Fruit fly (Drosophila melanogaster) whole organism, embryonic: ENCODE results near the gene Pdhb.

ENCODE experiments used
- Awh ChIP-seq: fragments of 200-800 bp; sonication (Bioruptor generic); IDR thresholded peaks from 2 replicates; pipeline ENCODE4, ENCODE4 v1.3.6; 2022; ENCODE audit warnings: missing biosample characterization, missing genetic modification characterization
- Bgb ChIP-seq: fragments of 200-800 bp; sonication (Bioruptor generic); IDR thresholded peaks from 2 replicates; pipeline ENCODE4 v1.3.6; 2022; ENCODE audit warnings: missing biosample characterization, missing genetic modification characterization; ENCODE audit not compliant: partially characterized antibody
- Blimp-1 ChIP-seq: fragments of 200-800 bp; sonication (Bioruptor generic); optimal IDR thresholded peaks from 3 replicates; lab custom pipeline; 2018; ENCODE audit warnings: missing biosample characterization, missing genetic modification characterization, mild to moderate bottlenecking, moderate library complexity, missing genetic modification reagents
- CG10147 ChIP-seq: fragments of 200-800 bp; sonication (Bioruptor generic); optimal IDR thresholded peaks from 2 replicates; lab custom pipeline; 2019; ENCODE audit warnings: missing biosample characterization, mild to moderate bottlenecking, missing genetic modification characterization, moderate library complexity
- CG10462 ChIP-seq: fragments of 200-800 bp; sonication (Bioruptor generic); optimal IDR thresholded peaks from 2 replicates; lab custom pipeline; 2016; ENCODE audit warnings: missing biosample characterization, missing genetic modification characterization
- CG10543 ChIP-seq: fragments of 200-800 bp; sonication (Bioruptor generic); optimal IDR thresholded peaks from 3 replicates; lab custom pipeline; 2017; ENCODE audit warnings: missing biosample characterization, mild to moderate bottlenecking, missing genetic modification characterization, moderate library complexity
- CG11398 ChIP-seq: fragments of 200-800 bp; sonication (Bioruptor generic); optimal IDR thresholded peaks from 2 replicates; lab custom pipeline; 2016; ENCODE audit warnings: missing biosample characterization, missing genetic modification characterization
- CG13123 ChIP-seq: fragments of 200-800 bp; sonication (Bioruptor generic); optimal IDR thresholded peaks from 2 replicates; lab custom pipeline; 2016; ENCODE audit warnings: missing biosample characterization, missing genetic modification characterization
- CG13894 ChIP-seq: fragments of 200-800 bp; sonication (Bioruptor generic); optimal IDR thresholded peaks from 3 replicates; lab custom pipeline; 2018; ENCODE audit warnings: missing biosample characterization, mild to moderate bottlenecking, missing genetic modification characterization, moderate library complexity
- CG17328 ChIP-seq: fragments of 200-800 bp; sonication (Bioruptor generic); IDR thresholded peaks from 2 replicates; pipeline ENCODE4 v1.3.6; 2022; ENCODE audit warnings: missing biosample characterization, missing genetic modification characterization
- CG1832 ChIP-seq: fragments of 200-800 bp; sonication (Bioruptor generic); optimal IDR thresholded peaks from 2 replicates; lab custom pipeline; 2017; ENCODE audit warnings: missing biosample characterization, mild to moderate bottlenecking, missing genetic modification characterization, inconsistent platforms
- CG2678 ChIP-seq: fragments of 200-800 bp; sonication (Bioruptor generic); optimal IDR thresholded peaks from 3 replicates; lab custom pipeline; 2019; ENCODE audit warnings: missing biosample characterization, mild to moderate bottlenecking, missing genetic modification characterization, moderate library complexity
- CG31365 ChIP-seq: fragments of 200-800 bp; sonication (Bioruptor generic); optimal IDR thresholded peaks from 2 replicates; lab custom pipeline; 2018; ENCODE audit warnings: missing biosample characterization, mild to moderate bottlenecking, missing genetic modification characterization
- CG34224 ChIP-seq: fragments of 200-800 bp; sonication (Bioruptor generic); IDR thresholded peaks from 3 replicates; pipeline ENCODE4 v1.3.6; 2022; ENCODE audit warnings: missing biosample characterization, missing genetic modification characterization; ENCODE audit not compliant: partially characterized antibody
- CG3847 ChIP-seq: fragments of 200-800 bp; sonication (Bioruptor generic); IDR thresholded peaks from 2 replicates; pipeline ENCODE4 v1.3.6; 2022; ENCODE audit warnings: missing biosample characterization, missing genetic modification characterization
- CG43689 ChIP-seq: fragments of 200-800 bp; sonication (Bioruptor generic); IDR thresholded peaks from 2 replicates; pipeline ENCODE4 v1.3.6; 2022; ENCODE audit warnings: missing biosample characterization, missing genetic modification characterization
- CG5953 ChIP-seq: fragments of 200-800 bp; sonication (Bioruptor generic); IDR thresholded peaks from 2 replicates; pipeline ENCODE4 v1.3.6; 2022; ENCODE audit warnings: missing biosample characterization, missing genetic modification characterization
- CG6765 ChIP-seq: fragments of 200-800 bp; sonication (Bioruptor generic); optimal IDR thresholded peaks from 3 replicates; lab custom pipeline; 2017; ENCODE audit warnings: missing biosample characterization, mild to moderate bottlenecking, missing genetic modification characterization
- CG7271 ChIP-seq: fragments of 200-800 bp; sonication (Bioruptor generic); optimal IDR thresholded peaks from 2 replicates; lab custom pipeline; 2018; ENCODE audit warnings: missing biosample characterization, mild to moderate bottlenecking, missing genetic modification characterization, moderate library complexity
- CG7963 ChIP-seq: fragments of 200-800 bp; sonication (Bioruptor generic); IDR thresholded peaks from 3 replicates; pipeline ENCODE4 v1.3.6; 2022; ENCODE audit warnings: missing biosample characterization, missing genetic modification characterization; ENCODE audit not compliant: partially characterized antibody
- CG8089 ChIP-seq: fragments of 200-800 bp; sonication (Bioruptor generic); optimal IDR thresholded peaks from 3 replicates; lab custom pipeline; 2016; ENCODE audit warnings: missing biosample characterization, missing genetic modification characterization
- CG8290 ChIP-seq, 3 experiments: fragments of 200-800 bp; sonication (Bioruptor generic); optimal IDR thresholded peaks; 2 replicates each; lab custom pipeline; 2016 to 2019; ENCODE audit warnings: missing biosample characterization in 3 of 3, missing genetic modification characterization in 3 of 3, mild to moderate bottlenecking in 2 of 3, moderate library complexity in 1 of 3
- CG8924 ChIP-seq: fragments of 200-800 bp; optimal IDR thresholded peaks from 3 replicates; lab custom pipeline; 2019; ENCODE audit warnings: missing biosample characterization, mild to moderate bottlenecking, missing genetic modification characterization, moderate library complexity
- CG9609 ChIP-seq: fragments of 200-800 bp; sonication (Bioruptor generic); optimal IDR thresholded peaks from 3 replicates; lab custom pipeline; 2016; ENCODE audit warnings: missing biosample characterization, missing genetic modification characterization
- Gsc ChIP-seq: fragments of 200-800 bp; sonication (Bioruptor generic); IDR thresholded peaks from 2 replicates; pipeline ENCODE4 v1.3.6; 2022; ENCODE audit warnings: missing biosample characterization, missing genetic modification characterization
- HmgD ChIP-seq: fragments of 200-800 bp; sonication (Bioruptor generic); optimal IDR thresholded peaks from 3 replicates; lab custom pipeline; 2016; ENCODE audit warnings: missing biosample characterization, missing genetic modification characterization
- Lhr ChIP-seq: fragments of 200-800 bp; sonication (Bioruptor generic); optimal IDR thresholded peaks from 3 replicates; lab custom pipeline; 2017; ENCODE audit warnings: mild to moderate bottlenecking, missing biosample characterization, missing genetic modification reagents, missing genetic modification characterization
- NFAT ChIP-seq: fragments of 200-800 bp; sonication (Bioruptor generic); IDR thresholded peaks from 2 replicates; pipeline ENCODE4 v1.3.6; 2022; ENCODE audit warnings: missing biosample characterization, missing genetic modification characterization
- NfI ChIP-seq: fragments of 200-800 bp; sonication (Bioruptor generic); optimal IDR thresholded peaks from 3 replicates; lab custom pipeline; 2018; ENCODE audit warnings: missing biosample characterization, mild to moderate bottlenecking, missing genetic modification characterization, moderate library complexity
- Pdp1 ChIP-seq, 2 experiments: fragments of 200-800 bp; sonication (Bioruptor generic); optimal IDR thresholded peaks; 3 replicates each; lab custom pipeline; 2016; ENCODE audit warnings: missing biosample characterization in 2 of 2, missing genetic modification characterization in 2 of 2, mild to moderate bottlenecking in 1 of 2, moderate library complexity in 1 of 2
- Sry-δ ChIP-seq: fragments of 200-800 bp; sonication (Bioruptor generic); optimal IDR thresholded peaks from 2 replicates; lab custom pipeline; 2016; ENCODE audit warnings: missing biosample characterization, missing genetic modification characterization
- bigmax ChIP-seq: fragments of 200-800 bp; sonication (Bioruptor generic); optimal IDR thresholded peaks from 2 replicates; lab custom pipeline; 2018; ENCODE audit warnings: missing biosample characterization, mild to moderate bottlenecking, missing genetic modification characterization
- cg ChIP-seq: fragments of 200-800 bp; sonication (Bioruptor generic); optimal IDR thresholded peaks from 3 replicates; lab custom pipeline; 2019; ENCODE audit warnings: missing biosample characterization, mild to moderate bottlenecking, missing genetic modification characterization, moderate library complexity
- cwo ChIP-seq: fragments of 200-800 bp; sonication (Bioruptor generic); optimal IDR thresholded peaks from 3 replicates; lab custom pipeline; 2017; ENCODE audit warnings: missing biosample characterization, missing genetic modification characterization, mild to moderate bottlenecking, moderate library complexity, missing genetic modification reagents
- dpn ChIP-seq, 2 experiments: fragments of 200-800 bp; sonication (Bioruptor generic); optimal IDR thresholded peaks; 3 replicates each; lab custom pipeline; 2016; ENCODE audit warnings: missing biosample characterization in 2 of 2, missing genetic modification characterization in 2 of 2
- fd102C ChIP-seq: fragments of 200-800 bp; sonication (Bioruptor generic); optimal IDR thresholded peaks from 2 replicates; lab custom pipeline; 2018; ENCODE audit warnings: missing biosample characterization, mild to moderate bottlenecking, missing genetic modification characterization, moderate library complexity
- fd64A ChIP-seq: fragments of 200-800 bp; sonication (Bioruptor generic); optimal IDR thresholded peaks from 3 replicates; lab custom pipeline; 2018; ENCODE audit warnings: missing biosample characterization, mild to moderate bottlenecking, missing genetic modification characterization
- ham ChIP-seq: fragments of 200-800 bp; sonication (Bioruptor generic); IDR thresholded peaks from 2 replicates; pipeline ENCODE4 v1.3.6; 2022; ENCODE audit warnings: missing biosample characterization, missing genetic modification characterization
- jigr1 ChIP-seq: fragments of 200-800 bp; sonication (Bioruptor generic); IDR thresholded peaks from 3 replicates; pipeline ENCODE4 v1.3.6; 2022; ENCODE audit warnings: missing biosample characterization, missing genetic modification characterization
- jing ChIP-seq: fragments of 200-800 bp; sonication (Bioruptor generic); optimal IDR thresholded peaks from 2 replicates; lab custom pipeline; 2018; ENCODE audit warnings: missing biosample characterization, mild to moderate bottlenecking, missing genetic modification characterization
- nerfin-2 ChIP-seq: fragments of 200-800 bp; sonication (Bioruptor generic); IDR thresholded peaks from 2 replicates; pipeline ENCODE4 v1.3.6; 2022; ENCODE audit warnings: missing biosample characterization, missing genetic modification characterization; ENCODE audit not compliant: partially characterized antibody
- onecut ChIP-seq: fragments of 200-800 bp; sonication (Bioruptor generic); IDR thresholded peaks from 2 replicates; pipeline ENCODE4 v1.3.6; 2022; ENCODE audit warnings: missing biosample characterization, missing genetic modification characterization
- org-1 ChIP-seq: fragments of 200-800 bp; sonication (Bioruptor generic); optimal IDR thresholded peaks from 2 replicates; lab custom pipeline; 2017; ENCODE audit warnings: missing biosample characterization, missing genetic modification characterization
- rib ChIP-seq: fragments of 200-800 bp; sonication (Bioruptor generic); IDR thresholded peaks from 2 replicates; pipeline ENCODE4 v1.3.6; 2022; ENCODE audit warnings: missing biosample characterization, missing genetic modification characterization
- salm ChIP-seq: fragments of 200-800 bp; sonication (Bioruptor generic); optimal IDR thresholded peaks from 2 replicates; lab custom pipeline; 2018; ENCODE audit warnings: missing biosample characterization, mild to moderate bottlenecking, missing genetic modification characterization
- scrt ChIP-seq: fragments of 200-800 bp; sonication (Bioruptor generic); optimal IDR thresholded peaks from 2 replicates; lab custom pipeline; 2018; ENCODE audit warnings: missing biosample characterization, mild to moderate bottlenecking, missing genetic modification characterization, moderate library complexity
- wor ChIP-seq: fragments of 200-800 bp; sonication (Bioruptor generic); IDR thresholded peaks from 2 replicates; pipeline ENCODE4 v1.3.6; 2022; ENCODE audit warnings: missing biosample characterization, missing genetic modification characterization
- z ChIP-seq: fragments of 200-800 bp; sonication (Bioruptor generic); IDR thresholded peaks from 3 replicates; pipeline ENCODE4 v1.3.6; 2022; ENCODE audit warnings: missing biosample characterization, missing genetic modification characterization

Pdhb gene

DNA sequence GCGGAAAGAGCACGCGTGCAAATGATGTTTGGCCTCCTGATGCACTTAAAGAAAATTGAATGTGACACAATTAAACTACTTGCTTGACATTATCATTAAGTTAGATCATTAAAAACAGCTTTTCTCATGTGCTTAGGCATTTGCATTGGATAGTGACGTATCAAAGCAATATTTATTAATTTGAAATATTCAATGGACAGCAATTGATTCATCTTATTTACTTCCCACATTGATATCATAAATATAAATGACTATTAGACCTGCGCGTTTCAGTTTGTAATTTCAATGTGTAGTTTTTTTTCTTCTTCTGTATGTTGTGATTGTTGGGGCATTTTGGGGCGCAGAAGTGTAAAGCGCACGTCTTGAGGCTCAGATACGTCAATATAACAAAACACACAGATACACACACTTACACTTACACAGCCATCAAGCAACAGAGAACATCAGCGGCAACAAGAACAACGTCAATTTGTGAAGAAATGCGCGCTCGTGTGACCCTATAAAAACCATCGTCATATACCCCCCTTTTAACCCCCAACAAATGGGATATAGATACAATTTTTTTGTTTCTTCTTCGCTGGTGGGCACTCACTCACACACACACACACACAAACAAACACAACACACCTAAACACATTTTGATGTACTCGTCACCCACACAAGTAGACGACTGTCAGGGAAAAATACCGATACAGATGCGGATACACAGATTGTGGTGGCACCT, 23.8 kb upstream of the Pdhb start (continued):
- peak; percentile 18 for TF ChIP-seq CG31365
- peak; percentile 51; the same call in 1 of the 2 replicates for TF ChIP-seq CG17328 (GFP tag; lab: Robert Waterston, UW)
- TF ChIP-seq Blimp-1 (GFP tag; lab: Kevin White, UChicago) = peak; percentile 79
- peak; percentile 18 for TF ChIP-seq CG10462 (GFP tag; lab: Kevin White, UChicago)
- no peak for TF ChIP-seq Sry-δ (GFP tag; lab: Kevin White, UChicago)
- TF ChIP-seq Lhr (GFP tag; lab: Kevin White, UChicago) = no peak
- no peak for TF ChIP-seq ham (GFP tag; lab: Robert Waterston, UW)
- TF ChIP-seq CG8290 (GFP tag; optimal IDR thresholded peaks at IDR 0.05; lab: Kevin White, UChicago) = no peak
- TF ChIP-seq CG8290 (tag; optimal IDR thresholded peaks at IDR 0.05; lab: Kevin White, UChicago) = peak in 1 of 2 experiments; percentile 33
- no peak for TF ChIP-seq NFAT
- peak; percentile 64 for TF ChIP-seq CG10147
- peak; percentile 86 for TF ChIP-seq CG2678 (tag; lab: Kevin White, UChicago)
- TF ChIP-seq CG9609 (GFP tag; lab: Kevin White, UChicago) = no peak
- peak; percentile 93 for TF ChIP-seq cg
- peak; percentile 61 to 63 for TF ChIP-seq dpn (GFP tag; optimal IDR thresholded peaks at IDR 0.05; lab: Kevin White, UChicago)
- TF ChIP-seq CG13894 = no peak
- no peak for TF ChIP-seq CG7963 (GFP tag; lab: Robert Waterston, UW)
- TF ChIP-seq CG5953 = 0 out of 2 replicates have a peak, but pooled peaks have one; percentile 30
- no peak for TF ChIP-seq rib
- TF ChIP-seq CG7271 = no peak
- TF ChIP-seq CG1832 (GFP tag; lab: Kevin White, UChicago) = no peak
- TF ChIP-seq CG3847 (GFP tag; lab: Robert Waterston, UW) = peak; percentile 57
- TF ChIP-seq bigmax (GFP tag; lab: Kevin White, UChicago) = no peak
- peak; percentile 6 for TF ChIP-seq CG6765
- TF ChIP-seq Pdp1 (GFP tag; optimal IDR thresholded peaks at IDR 0.05; lab: Kevin White, UChicago) = peak; percentile 54 to 67
- no peak for TF ChIP-seq nerfin-2 (GFP tag; lab: Robert Waterston, UW)
- peak; percentile 59 for TF ChIP-seq NfI (GFP tag; lab: Kevin White, UChicago)
- 0 out of 3 replicates have a peak, but pooled peaks have one; percentile 15 for TF ChIP-seq z (GFP tag; lab: Robert Waterston, UW)
- TF ChIP-seq fd102C (GFP tag; lab: Kevin White, UChicago) = no peak
- peak; percentile 69 for TF ChIP-seq org-1
- no peak for TF ChIP-seq Gsc (GFP tag; lab: Robert Waterston, UW)
- no peak for TF ChIP-seq CG34224 (GFP tag; lab: Robert Waterston, UW)
- TF ChIP-seq CG10543 (GFP tag; lab: Kevin White, UChicago) = no peak
- TF ChIP-seq HmgD = no peak
- TF ChIP-seq salm (tag; lab: Kevin White, UChicago) = no peak
- TF ChIP-seq fd64A = no peak
- no peak for TF ChIP-seq Bgb (GFP tag; lab: Robert Waterston, UW)
- no peak for TF ChIP-seq CG11398
- peak; percentile 57; the same call in 1 of the 3 replicates for TF ChIP-seq jigr1 (GFP tag; lab: Robert Waterston, UW)
- no peak for TF ChIP-seq CG43689 (GFP tag; lab: Robert Waterston, UW)
- peak; percentile 27 for TF ChIP-seq CG13123 (GFP tag; lab: Kevin White, UChicago)
- TF ChIP-seq wor = peak; percentile 47
- peak; percentile 35 for TF ChIP-seq onecut (GFP tag; lab: Robert Waterston, UW)
- TF ChIP-seq jing (GFP tag; lab: Kevin White, UChicago) = peak; percentile 58
- peak; percentile 55 for TF ChIP-seq scrt (GFP tag; lab: Kevin White, UChicago)
- peak; percentile 9 for TF ChIP-seq CG8089 (GFP tag; lab: Kevin White, UChicago)
- peak; percentile 49 for TF ChIP-seq cwo (GFP tag; lab: Kevin White, UChicago)
- peak; percentile 71 for TF ChIP-seq Awh (GFP tag; lab: Robert Waterston, UW)
- peak; percentile 80 for TF ChIP-seq CG8924 (tag; lab: Kevin White, UChicago)
